Worm (Caenorhabditis elegans) whole organism, early embryonic: ENCODE results near the gene C33B4.5.

Experiments
- B0310.2 ChIP-seq: sonication (generic microtip); optimal IDR thresholded peaks from 2 replicates; lab custom pipeline; 2016; ENCODE audit warnings: mild to moderate bottlenecking, missing genetic modification characterization, missing compliant biosample characterization
- F13C5.2 ChIP-seq: sonication (generic microtip); optimal IDR thresholded peaks from 2 replicates; lab custom pipeline; 2017; ENCODE audit warnings: mild to moderate bottlenecking, missing genetic modification characterization, inconsistent platforms, missing compliant biosample characterization
- aly-1 ChIP-seq: sonication (generic microtip); optimal IDR thresholded peaks from 2 replicates; lab custom pipeline; 2016; ENCODE audit warnings: missing genetic modification characterization, missing compliant biosample characterization
- ama-1 ChIP-seq: fragments of 150-350 bp; optimal IDR thresholded peaks from 2 replicates; lab custom pipeline; 2014
- ceh-13 ChIP-seq: fragments of 200-800 bp; sonication (Bioruptor generic); optimal IDR thresholded peaks from 2 replicates; lab custom pipeline; 2018; ENCODE audit warnings: mild to moderate bottlenecking, missing genetic modification characterization, missing compliant biosample characterization
- ceh-36 ChIP-seq: sonication (generic microtip); optimal IDR thresholded peaks from 2 replicates; lab custom pipeline; 2016; ENCODE audit warnings: missing genetic modification characterization, inconsistent platforms, missing compliant biosample characterization
- ets-7 ChIP-seq: sonication (generic microtip); optimal IDR thresholded peaks from 2 replicates; lab custom pipeline; 2016; ENCODE audit warnings: missing genotype, missing genetic modification characterization, missing compliant biosample characterization
- flt-1 ChIP-seq: fragments of 200-800 bp; sonication (Bioruptor generic); IDR thresholded peaks from 2 replicates; pipeline ENCODE4 v1.3.6; 2022; ENCODE audit warnings: missing genetic modification characterization, missing compliant biosample characterization
- hmbx-1 ChIP-seq: sonication (generic microtip); optimal IDR thresholded peaks from 2 replicates; lab custom pipeline; 2016; ENCODE audit warnings: mild to moderate bottlenecking, missing genetic modification characterization, missing compliant biosample characterization
- hmg-4 ChIP-seq: fragments of 200-800 bp; sonication (Bioruptor generic); optimal IDR thresholded peaks from 2 replicates; lab custom pipeline; 2018; ENCODE audit warnings: mild to moderate bottlenecking, missing genetic modification characterization, missing compliant biosample characterization
- hnd-1 ChIP-seq: sonication (generic microtip); optimal IDR thresholded peaks from 2 replicates; lab custom pipeline; 2016; ENCODE audit warnings: missing genetic modification characterization, missing compliant biosample characterization
- pes-1 ChIP-seq: fragments of 200-800 bp; sonication (Bioruptor generic); IDR thresholded peaks from 2 replicates; pipeline ENCODE4 v1.3.6; 2022; ENCODE audit warnings: missing genetic modification reagents, missing genetic modification characterization, missing compliant biosample characterization
- scrt-1 ChIP-seq: fragments of 200-800 bp; sonication (Bioruptor generic); IDR thresholded peaks from 2 replicates; pipeline ENCODE4 v1.3.6; 2022; ENCODE audit warnings: missing genetic modification characterization, missing compliant biosample characterization
- sea-1 ChIP-seq: fragments of 200-800 bp; sonication (Bioruptor generic); conservative IDR thresholded peaks from 2 replicates; pipeline ENCODE4 v1.3.6; 2022; ENCODE audit warnings: missing genetic modification characterization, missing compliant biosample characterization
- tbx-11 ChIP-seq: fragments of 200-800 bp; sonication (Bioruptor generic); IDR thresholded peaks from 2 replicates; pipeline ENCODE4 v1.3.6; 2022; ENCODE audit warnings: missing genetic modification characterization, missing compliant biosample characterization
- tbx-37 ChIP-seq: fragments of 200-800 bp; sonication (Bioruptor generic); conservative IDR thresholded peaks from 2 replicates; pipeline ENCODE4 v1.3.6; 2022; ENCODE audit warnings: missing genetic modification reagents, missing genetic modification characterization, missing compliant biosample characterization
- tra-4 ChIP-seq: sonication (generic microtip); optimal IDR thresholded peaks from 2 replicates; lab custom pipeline; 2017; ENCODE audit warnings: missing genetic modification characterization, missing compliant biosample characterization

The C33B4.5 gene

DNA sequence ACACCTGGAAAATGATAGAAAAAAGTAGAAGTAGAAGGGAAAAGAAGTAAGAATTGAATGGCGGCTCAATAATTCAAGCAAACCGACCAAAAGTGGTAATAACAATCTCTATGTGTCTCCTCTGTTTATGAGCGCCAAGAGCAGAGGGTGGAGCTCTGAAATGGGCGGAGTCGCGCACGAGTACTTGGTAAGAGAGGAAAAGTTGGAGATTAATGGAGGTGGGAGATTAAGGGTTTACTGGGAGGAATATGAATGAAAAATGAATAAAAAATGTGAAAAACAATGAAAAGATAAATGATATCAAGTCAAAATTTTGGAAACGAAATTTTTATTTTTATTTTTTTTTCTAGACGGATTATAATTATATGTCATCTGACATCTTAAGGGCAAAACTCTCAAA, 5.4 kb upstream of the C33B4.5 start:
- no peak for TF ChIP-seq aly-1
- TF ChIP-seq sea-1 (GFP tag; lab: Robert Waterston, UW), result no peak
- no peak for TF ChIP-seq flt-1 (GFP tag; lab: Robert Waterston, UW)
- TF ChIP-seq scrt-1 (GFP tag; lab: Robert Waterston, UW), result no peak
- TF ChIP-seq tra-4, result no peak
- no peak for TF ChIP-seq B0310.2
- TF ChIP-seq pes-1 (GFP tag; lab: Robert Waterston, UW), result no peak
- no peak for TF ChIP-seq tbx-11 (GFP tag; lab: Robert Waterston, UW)
- no peak for TF ChIP-seq hmg-4 (GFP tag; lab: Kevin White, UChicago)
- no peak for TF ChIP-seq ama-1
- no peak for TF ChIP-seq F13C5.2 (tag; lab: Kevin White, UChicago)
- no peak for TF ChIP-seq tbx-37 (GFP tag; lab: Robert Waterston, UW)
- no peak for TF ChIP-seq ets-7 (tag; lab: Kevin White, UChicago)
- no peak for TF ChIP-seq ceh-36 (tag; lab: Kevin White, UChicago)
- TF ChIP-seq hnd-1 (tag; lab: Kevin White, UChicago), result no peak
- no peak for TF ChIP-seq hmbx-1 (tag; lab: Kevin White, UChicago)
- TF ChIP-seq ceh-13, result no peak

DNA sequence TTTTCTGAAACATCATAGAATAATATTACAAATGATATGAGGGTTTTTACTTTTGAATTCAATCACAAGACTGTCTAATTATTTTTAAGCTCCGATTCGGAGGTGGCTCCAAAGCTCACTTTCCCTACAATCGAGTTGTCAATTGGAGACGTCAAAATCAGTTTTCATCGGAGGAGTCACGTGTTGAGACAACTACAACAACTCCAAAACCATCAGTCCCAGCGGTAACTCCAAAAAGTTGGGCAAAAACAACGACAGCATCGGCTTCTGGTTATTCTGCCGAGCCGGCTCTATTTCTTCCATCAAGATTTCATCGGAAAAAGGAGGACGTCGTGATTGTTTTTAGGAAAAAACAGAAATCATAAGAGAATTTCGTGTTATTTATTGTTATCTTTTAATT, 972 bp downstream of the C33B4.5 start:
- TF ChIP-seq ceh-13 (no peak), ets-7 (tag; lab: Kevin White, UChicago) (no peak), ama-1 (peak; percentile 58), tbx-37 (GFP tag; lab: Robert Waterston, UW) (no peak), tra-4 (no peak)

ce11 chrII:11386950-11387349, 3.8 kb downstream of the C33B4.5 start:
- TF ChIP-seq F13C5.2 (tag; lab: Kevin White, UChicago) (no peak), hmbx-1 (tag; lab: Kevin White, UChicago) (no peak), tbx-11 (GFP tag; lab: Robert Waterston, UW) (no peak), pes-1 (GFP tag; lab: Robert Waterston, UW) (no peak), flt-1 (GFP tag; lab: Robert Waterston, UW) (no peak), B0310.2 (no peak), hnd-1 (tag; lab: Kevin White, UChicago) (no peak)

- no peak for TF ChIP-seq hmbx-1 (tag; lab: Kevin White, UChicago)
- no peak for TF ChIP-seq ceh-36 (tag; lab: Kevin White, UChicago)
- no peak for TF ChIP-seq tbx-37 (GFP tag; lab: Robert Waterston, UW)
Observed at ce11 chrII:11390865-11391264, 7.7 kb downstream of the C33B4.5 start, which contains the start of gene shn-1. Gene shn-1 (minus strand): TSS chrII:11390965.

DNA sequence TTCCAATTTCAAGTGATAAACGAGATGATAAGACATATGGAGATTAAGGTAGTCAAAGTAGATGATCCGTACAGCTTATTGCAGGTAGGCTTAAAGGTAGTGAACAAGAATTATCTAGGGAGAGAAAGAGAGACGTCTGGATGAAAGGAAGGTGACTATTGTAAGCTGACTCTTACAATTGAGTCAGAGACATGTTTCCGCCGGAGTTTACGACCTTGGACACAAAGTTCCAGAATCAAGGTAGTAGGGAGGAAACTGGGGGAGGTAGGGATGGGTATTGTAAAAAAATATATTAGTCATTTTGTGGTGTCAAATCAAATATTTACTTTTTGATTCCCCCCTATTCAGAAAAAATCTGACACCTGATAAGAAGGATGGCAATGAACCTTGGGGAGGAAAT, 9.3 kb downstream of the C33B4.5 start:
- TF ChIP-seq ama-1 (no peak), hmg-4 (GFP tag; lab: Kevin White, UChicago) (no peak), flt-1 (GFP tag; lab: Robert Waterston, UW) (no peak), tra-4 (no peak), sea-1 (GFP tag; lab: Robert Waterston, UW) (no peak), tbx-11 (GFP tag; lab: Robert Waterston, UW) (no peak), F13C5.2 (tag; lab: Kevin White, UChicago) (no peak), pes-1 (GFP tag; lab: Robert Waterston, UW) (no peak), ceh-36 (tag; lab: Kevin White, UChicago) (no peak), ceh-13 (no peak), hmbx-1 (tag; lab: Kevin White, UChicago) (no peak)

ce11 chrII:11393787-11394186, 10.7 kb downstream of the C33B4.5 start:
- no peak for TF ChIP-seq tbx-37 (GFP tag; lab: Robert Waterston, UW)
- no peak for TF ChIP-seq hnd-1 (tag; lab: Kevin White, UChicago)
- no peak for TF ChIP-seq B0310.2
- TF ChIP-seq sea-1 (GFP tag; lab: Robert Waterston, UW), result no peak

- TF ChIP-seq tbx-11 (GFP tag; lab: Robert Waterston, UW), result no peak
- no peak for TF ChIP-seq tra-4
- peak; percentile 9 for TF ChIP-seq aly-1
- TF ChIP-seq ceh-36 (tag; lab: Kevin White, UChicago), result no peak
- no peak for TF ChIP-seq hmbx-1 (tag; lab: Kevin White, UChicago)
- no peak for TF ChIP-seq hnd-1 (tag; lab: Kevin White, UChicago)
- no peak for TF ChIP-seq B0310.2
- no peak for TF ChIP-seq pes-1 (GFP tag; lab: Robert Waterston, UW)
- no peak for TF ChIP-seq sea-1 (GFP tag; lab: Robert Waterston, UW)
Observed at ce11 chrII:11396217-11396616, 13.1 kb downstream of the C33B4.5 start.

DNA sequence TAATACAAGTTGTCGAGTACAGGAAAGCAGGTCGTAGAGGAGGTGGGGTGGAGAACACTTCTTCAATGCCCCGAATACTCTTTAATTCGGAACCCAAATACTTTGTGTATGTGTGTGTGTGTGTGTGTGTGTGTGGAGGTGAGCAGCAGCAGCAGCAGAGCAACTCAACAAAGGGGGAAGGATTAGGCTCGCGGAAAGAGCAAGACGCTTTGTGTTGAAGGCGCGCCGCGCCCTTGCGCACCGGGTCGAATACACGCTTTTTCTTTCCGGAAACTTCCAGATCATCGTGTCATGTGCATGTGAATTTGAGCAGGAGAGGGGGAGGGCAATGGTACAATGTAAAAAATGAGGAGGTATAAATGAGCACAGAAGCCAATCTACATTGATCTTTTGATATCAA, 15.7 kb downstream of the C33B4.5 start:
- TF ChIP-seq B0310.2, result no peak
- peak; percentile 10 for TF ChIP-seq ceh-36 (tag; lab: Kevin White, UChicago)
- TF ChIP-seq ama-1, result no peak
- no peak for TF ChIP-seq hnd-1 (tag; lab: Kevin White, UChicago)
- TF ChIP-seq aly-1, result no peak
- TF ChIP-seq hmg-4 (GFP tag; lab: Kevin White, UChicago), result no peak
- TF ChIP-seq tbx-37 (GFP tag; lab: Robert Waterston, UW), result no peak
- TF ChIP-seq tra-4, result no peak

DNA sequence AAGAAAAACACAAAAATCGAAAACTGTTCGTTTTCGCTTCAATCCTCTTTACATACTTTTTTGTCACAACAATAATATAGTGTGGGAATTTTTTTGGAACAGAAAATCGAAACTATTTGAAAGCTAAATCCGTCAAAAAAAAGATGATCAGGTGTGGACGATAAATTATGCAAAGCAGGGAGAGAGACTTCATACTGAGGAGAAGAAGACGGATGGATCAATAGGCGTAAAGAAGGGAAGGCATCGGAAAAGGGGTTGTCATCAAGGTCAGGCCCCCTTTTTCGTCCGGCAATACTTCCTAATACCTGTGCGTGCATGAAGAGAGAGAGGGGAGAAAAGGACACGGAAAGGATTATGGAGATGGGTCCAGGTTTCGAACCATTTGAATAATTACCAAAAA, 17.3 kb downstream of the C33B4.5 start:
- no peak for TF ChIP-seq ama-1
- no peak for TF ChIP-seq ceh-36 (tag; lab: Kevin White, UChicago)
- TF ChIP-seq sea-1 (GFP tag; lab: Robert Waterston, UW), result no peak
- no peak for TF ChIP-seq ceh-13
- no peak for TF ChIP-seq hmg-4 (GFP tag; lab: Kevin White, UChicago)
- no peak for TF ChIP-seq tbx-37 (GFP tag; lab: Robert Waterston, UW)
- TF ChIP-seq aly-1, result no peak
- no peak for TF ChIP-seq hmbx-1 (tag; lab: Kevin White, UChicago)
- TF ChIP-seq flt-1 (GFP tag; lab: Robert Waterston, UW), result no peak
- no peak for TF ChIP-seq B0310.2
- TF ChIP-seq F13C5.2 (tag; lab: Kevin White, UChicago), result no peak
- no peak for TF ChIP-seq hnd-1 (tag; lab: Kevin White, UChicago)
- no peak for TF ChIP-seq tbx-11 (GFP tag; lab: Robert Waterston, UW)
- TF ChIP-seq scrt-1 (GFP tag; lab: Robert Waterston, UW), result no peak
- TF ChIP-seq pes-1 (GFP tag; lab: Robert Waterston, UW), result no peak
- TF ChIP-seq tra-4, result no peak
- TF ChIP-seq ets-7 (tag; lab: Kevin White, UChicago), result no peak
